Fruit fly (Drosophila melanogaster): ENCODE data around the gene CG34280.

DNA sequence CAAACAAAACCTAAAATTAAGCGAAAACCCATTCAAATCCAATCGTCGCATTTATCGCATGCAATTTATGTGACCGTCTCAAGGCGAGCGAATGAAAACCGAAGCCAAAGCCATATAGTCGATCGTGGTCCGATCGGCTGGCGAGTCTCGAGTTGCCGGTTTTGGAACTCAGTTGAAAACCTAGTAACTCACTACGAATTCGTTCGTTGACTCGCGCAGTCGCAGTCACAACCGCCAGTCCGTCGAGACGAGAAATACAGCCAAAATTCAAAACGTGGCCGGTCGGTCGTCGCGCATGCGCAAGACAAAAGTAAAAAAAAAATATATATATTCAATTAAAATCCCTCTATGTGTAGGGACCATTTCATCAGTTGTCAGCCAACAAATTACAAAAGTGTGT, 23.8 kb downstream of the CG34280 start, which contains the start of gene lute:
- no peak for TF ChIP-seq pfk (GFP tag; optimal IDR thresholded peaks at IDR 0.05)
- no peak for TF ChIP-seq bcd (GFP tag; optimal IDR thresholded peaks at IDR 0.05)
- TF ChIP-seq CG9817 (tag; optimal IDR thresholded peaks at IDR 0.05) = no peak
- no peak for TF ChIP-seq CG6791 (GFP tag; IDR thresholded peaks at IDR 0.05; ENCODE audit: partially characterized antibody)
- TF ChIP-seq CG17385 (GFP tag; optimal IDR thresholded peaks at IDR 0.05) = no peak
- no peak for TF ChIP-seq GATAe (GFP tag; conservative IDR thresholded peaks at IDR 0.05)
- TF ChIP-seq CG7745 (tag; optimal IDR thresholded peaks at IDR 0.05) = no peak
- no peak for TF ChIP-seq pan (optimal IDR thresholded peaks at IDR 0.05)
- no peak for TF ChIP-seq pan (GFP tag; optimal IDR thresholded peaks at IDR 0.05 in 1 of 2, IDR thresholded peaks at IDR 0.05 in 1 of 2)
- TF ChIP-seq CG9876 (GFP tag; optimal IDR thresholded peaks at IDR 0.05) = no peak
- no peak for TF ChIP-seq danr (GFP tag; IDR thresholded peaks at IDR 0.05)
- no peak for TF ChIP-seq amos (GFP tag; IDR thresholded peaks at IDR 0.05; ENCODE audit: partially characterized antibody)
- no peak for TF ChIP-seq tx (GFP tag; optimal IDR thresholded peaks at IDR 0.05)
- TF ChIP-seq mirr (GFP tag; optimal IDR thresholded peaks at IDR 0.05) = no peak
- TF ChIP-seq BtbVII (GFP tag; optimal IDR thresholded peaks at IDR 0.05) = no peak
